Worm (Caenorhabditis elegans) whole organism, L4 larva: Measurements from ENCODE around the gene ccnk-1.

Source experiments
- F44E2.7 ChIP-seq: fragments of 200-800 bp; sonication (Bioruptor generic); IDR thresholded peaks from 2 replicates; pipeline ENCODE4 v2.1.2; 2022; ENCODE audit warnings: missing genetic modification characterization, missing compliant biosample characterization
- R02D3.7 ChIP-seq: fragments of 150-350 bp; sonication (generic microtip); optimal IDR thresholded peaks from 3 replicates; lab custom pipeline; 2014; ENCODE audit warnings: missing biosample characterization, missing genetic modification characterization
- ZK337.2 ChIP-seq: fragments of 200-800 bp; sonication (Bioruptor generic); IDR thresholded peaks from 2 replicates; pipeline ENCODE4 v1.3.6; 2022; ENCODE audit warnings: missing genetic modification reagents, missing genetic modification characterization, missing compliant biosample characterization
- ceh-20 ChIP-seq: fragments of 200-800 bp; sonication (Bioruptor generic); IDR thresholded peaks from 2 replicates; pipeline ENCODE4 v1.3.6; 2022; ENCODE audit warnings: missing genetic modification reagents, missing genetic modification characterization, missing compliant biosample characterization
- ceh-32 ChIP-seq: sonication (generic microtip); optimal IDR thresholded peaks from 2 replicates; lab custom pipeline; 2016; ENCODE audit warnings: mild to moderate bottlenecking, missing genetic modification characterization, missing compliant biosample characterization; ENCODE audit not compliant: poor library complexity
- ces-1 ChIP-seq: fragments of 150-350 bp; sonication (generic microtip); optimal IDR thresholded peaks from 4 replicates; lab custom pipeline; 2014; ENCODE audit warnings: missing biosample characterization, missing genetic modification reagents, missing genetic modification characterization
- ctbp-1 ChIP-seq: fragments of 200-800 bp; sonication (Bioruptor generic); IDR thresholded peaks from 2 replicates; pipeline ENCODE4 v1.3.6; 2022; ENCODE audit warnings: missing genetic modification reagents, missing genetic modification characterization, missing compliant biosample characterization
- daf-16 ChIP-seq, 3 experiments: sonication (generic microtip); optimal IDR thresholded peaks; 2 replicates each; lab custom pipeline; 2016 to 2017; ENCODE audit warnings: missing genetic modification characterization in 3 of 3, missing genetic modification reagents in 3 of 3, mild to moderate bottlenecking in 2 of 3, missing compliant biosample characterization in 2 of 3, missing biosample characterization in 1 of 3, moderate library complexity in 1 of 3
- daf-8 ChIP-seq: fragments of 200-800 bp; sonication (Bioruptor generic); IDR thresholded peaks from 2 replicates; pipeline ENCODE4 v1.3.6; 2022; ENCODE audit warnings: missing genetic modification characterization, missing compliant biosample characterization
- dmd-6 ChIP-seq: fragments of 200-800 bp; sonication (Bioruptor generic); IDR thresholded peaks from 2 replicates; pipeline ENCODE4 v1.3.6; 2022; ENCODE audit warnings: missing genetic modification reagents, missing genetic modification characterization, missing compliant biosample characterization
- dpl-1 ChIP-seq: fragments of 150-350 bp; optimal IDR thresholded peaks from 2 replicates; lab custom pipeline; 2014; ENCODE audit warnings: missing biosample characterization, missing genetic modification reagents, missing genetic modification characterization
- dve-1 ChIP-seq: sonication (generic microtip); optimal IDR thresholded peaks from 2 replicates; lab custom pipeline; 2017; ENCODE audit warnings: antibody characterized with exemption, mild to moderate bottlenecking, missing genetic modification characterization, missing compliant biosample characterization; ENCODE audit not compliant: insufficient read depth
- egl-27 ChIP-seq: sonication (generic microtip); optimal IDR thresholded peaks from 3 replicates; lab custom pipeline; 2017; ENCODE audit warnings: missing biosample characterization, missing genetic modification reagents, missing genetic modification characterization
- hlh-11 ChIP-seq: fragments of 200-800 bp; sonication (Bioruptor generic); optimal IDR thresholded peaks from 2 replicates; lab custom pipeline; 2018; ENCODE audit warnings: mild to moderate bottlenecking, missing genetic modification characterization, missing compliant biosample characterization
- hlh-30 ChIP-seq: sonication (generic microtip); optimal IDR thresholded peaks from 2 replicates; lab custom pipeline; 2017; ENCODE audit warnings: antibody characterized with exemption, mild to moderate bottlenecking, missing genetic modification characterization, missing compliant biosample characterization; ENCODE audit not compliant: insufficient read depth
- hmg-1.1 ChIP-seq: fragments of 200-800 bp; sonication (Bioruptor generic); IDR thresholded peaks from 2 replicates; pipeline ENCODE4 v1.3.6; 2022; ENCODE audit warnings: missing genetic modification reagents, missing genetic modification characterization, missing compliant biosample characterization
- lim-7 ChIP-seq: fragments of 200-800 bp; sonication (Bioruptor generic); IDR thresholded peaks from 2 replicates; pipeline ENCODE4 v1.3.6; 2022; ENCODE audit warnings: missing genetic modification characterization, missing compliant biosample characterization
- lin-13 ChIP-seq: fragments of 150-350 bp; optimal IDR thresholded peaks from 2 replicates; lab custom pipeline; 2014; ENCODE audit warnings: missing biosample characterization, missing genetic modification reagents, missing genetic modification characterization
- lin-29 ChIP-seq: fragments of 200-800 bp; sonication (Bioruptor generic); IDR thresholded peaks from 2 replicates; pipeline ENCODE4 v1.3.6; 2022; ENCODE audit warnings: missing genetic modification reagents, missing genetic modification characterization, missing compliant biosample characterization
- lin-38 ChIP-seq: fragments of 200-800 bp; sonication (Bioruptor generic); IDR thresholded peaks from 2 replicates; pipeline ENCODE4 v1.3.6; 2022; ENCODE audit warnings: missing genetic modification reagents, missing genetic modification characterization, missing compliant biosample characterization
- lsy-2 ChIP-seq, 2 experiments: fragments of 150-350 bp in 1 of 2; sonication (generic microtip) in 1 of 2; optimal IDR thresholded peaks; 2 replicates each; lab custom pipeline; 2014 to 2017; ENCODE audit warnings: missing biosample characterization in 2 of 2, missing genetic modification characterization in 2 of 2
- mdl-1 ChIP-seq, 2 experiments: fragments of 150-350 bp in 1 of 2; sonication (generic microtip) in 1 of 2; optimal IDR thresholded peaks; 2 replicates each; lab custom pipeline; 2014 to 2017; ENCODE audit warnings: missing biosample characterization in 2 of 2, missing genetic modification characterization in 2 of 2
- mep-1 ChIP-seq: fragments of 150-350 bp; sonication (generic microtip); optimal IDR thresholded peaks from 3 replicates; lab custom pipeline; 2014; ENCODE audit warnings: missing biosample characterization, missing genetic modification characterization
- mes-2 ChIP-seq: sonication (generic microtip); optimal IDR thresholded peaks from 2 replicates; lab custom pipeline; 2016; ENCODE audit warnings: missing genotype, mild to moderate bottlenecking, missing genetic modification characterization, missing compliant biosample characterization; ENCODE audit not compliant: poor library complexity, severe bottlenecking
- mxl-3 ChIP-seq: fragments of 200-800 bp; sonication (Bioruptor generic); optimal IDR thresholded peaks from 2 replicates; lab custom pipeline; 2018; ENCODE audit warnings: mild to moderate bottlenecking, missing genetic modification characterization, missing compliant biosample characterization
- nhr-237 ChIP-seq: sonication (generic microtip); optimal IDR thresholded peaks from 2 replicates; lab custom pipeline; 2017; ENCODE audit warnings: missing biosample characterization, missing genetic modification characterization
- nhr-6 ChIP-seq: fragments of 150-350 bp; optimal IDR thresholded peaks from 2 replicates; lab custom pipeline; 2014; ENCODE audit warnings: missing biosample characterization, missing genetic modification characterization
- pha-4 ChIP-seq, 2 experiments: fragments of 150-350 bp in 1 of 2; fragments of 200-800 bp in 1 of 2; sonication (Bioruptor generic) in 1 of 2; IDR thresholded peaks in 1 of 2; optimal IDR thresholded peaks in 1 of 2; 2 replicates each; pipeline versions ENCODE4 v1.3.6 to Lab custom; 2014 to 2022; ENCODE audit warnings: missing genetic modification characterization in 2 of 2, missing genetic modification reagents in 2 of 2, missing biosample characterization in 1 of 2, missing compliant biosample characterization in 1 of 2
- pqm-1 ChIP-seq: sonication (generic microtip); optimal IDR thresholded peaks from 2 replicates; lab custom pipeline; 2017; ENCODE audit warnings: missing biosample characterization, missing genetic modification characterization
- rbr-2 ChIP-seq: sonication (generic microtip); optimal IDR thresholded peaks from 2 replicates; lab custom pipeline; 2016; ENCODE audit warnings: missing genotype, missing genetic modification characterization, missing compliant biosample characterization
- snpc-4 ChIP-seq: fragments of 150-350 bp; optimal IDR thresholded peaks from 2 replicates; lab custom pipeline; 2014; ENCODE audit warnings: missing biosample characterization, missing genetic modification characterization
- spr-1 ChIP-seq: sonication (generic microtip); optimal IDR thresholded peaks from 2 replicates; lab custom pipeline; 2016; ENCODE audit warnings: mild to moderate bottlenecking, missing genetic modification characterization, missing compliant biosample characterization
- unc-39 ChIP-seq: sonication (generic microtip); optimal IDR thresholded peaks from 2 replicates; lab custom pipeline; 2017; ENCODE audit warnings: missing biosample characterization, missing genetic modification characterization
- unc-62 ChIP-seq, 3 experiments: fragments of 150-350 bp in 1 of 3; sonication (generic microtip); optimal IDR thresholded peaks in 2 of 3; peaks in 1 of 3; 1 replicate in 1 of 3; 2 replicates in 2 of 3; lab custom pipeline; 2014 to 2017; ENCODE audit warnings: missing biosample characterization in 3 of 3, missing genetic modification characterization in 3 of 3, missing genetic modification reagents in 3 of 3, missing genotype in 1 of 3
- vab-7 ChIP-seq: fragments of 200-800 bp; sonication (Bioruptor generic); IDR thresholded peaks from 2 replicates; pipeline ENCODE4 v1.3.6; 2022; ENCODE audit warnings: missing genetic modification reagents, missing genetic modification characterization, missing compliant biosample characterization
- ztf-7 ChIP-seq: fragments of 150-350 bp; optimal IDR thresholded peaks from 2 replicates; lab custom pipeline; 2014; ENCODE audit warnings: missing biosample characterization, missing genetic modification characterization

Gene ccnk-1

ce11 chrV:14612168-14612567 lies at the start of gene ccnk-1, which contains the start of gene R11H6.5:
Gene ccnk-1 (plus strand): TSS chrV:14612548.
Gene R11H6.5 (minus strand): TSS chrV:14612222.
- TF ChIP-seq nhr-6 (tag; lab: Kevin White, UChicago) (peak; percentile 84), dpl-1 (GFP tag; lab: Kevin White, UChicago) (peak; percentile 49), hlh-30 (tag; lab: Kevin White, UChicago) (peak; percentile 43), rbr-2 (peak; percentile 18), mep-1 (peak; percentile 42), dve-1 (peak; percentile 30), lin-38 (GFP tag; lab: Robert Waterston, UW) (peak; percentile 9; the same call in 1 of the 2 replicates), snpc-4 (no peak), unc-62 (GFP tag; optimal IDR thresholded peaks at IDR 0.05 in 1 of 2; lab: Kevin White, UChicago) (peak in 1 of 2 experiments; percentile 4), unc-62 (tag; optimal IDR thresholded peaks at IDR 0.05; lab: Kevin White, UChicago) (no peak), ctbp-1 (GFP tag; lab: Robert Waterston, UW) (no peak), mes-2 (tag; lab: Kevin White, UChicago) (peak; percentile 69), lsy-2 (tag; optimal IDR thresholded peaks at IDR 0.05; lab: Kevin White, UChicago) (peak; percentile 90 to 99), lin-13 (GFP tag; lab: Kevin White, UChicago) (no peak), unc-39 (tag; lab: Kevin White, UChicago) (no peak)

- TF ChIP-seq ceh-32 (tag; lab: Kevin White, UChicago) (no peak), egl-27 (tag; lab: Kevin White, UChicago) (no peak), R02D3.7 (tag; lab: Kevin White, UChicago) (no peak), dmd-6 (GFP tag; lab: Robert Waterston, UW) (no peak), vab-7 (GFP tag; lab: Robert Waterston, UW) (no peak), lim-7 (GFP tag; lab: Robert Waterston, UW) (no peak), ces-1 (no peak), hmg-1.1 (GFP tag; lab: Robert Waterston, UW) (no peak), spr-1 (tag; lab: Kevin White, UChicago) (no peak), ZK337.2 (GFP tag; lab: Robert Waterston, UW) (no peak), mdl-1 (tag; optimal IDR thresholded peaks at IDR 0.05; lab: Kevin White, UChicago) (no peak), hlh-11 (tag; lab: Kevin White, UChicago) (no peak), daf-8 (GFP tag; lab: Robert Waterston, UW) (no peak), mxl-3 (no peak), mep-1 (no peak), pqm-1 (tag; lab: Kevin White, UChicago) (no peak), mes-2 (tag; lab: Kevin White, UChicago) (no peak), F44E2.7 (GFP tag; lab: Robert Waterston, UW) (no peak)
These were observed 49.8 kb upstream of the ccnk-1 start, which contains the start of gene C53A5.11 for ce11 chrV:14562589-14562988. Gene C53A5.11 (plus strand): TSS chrV:14562889.

ce11 chrV:14576745-14577373 lies 35.5 kb upstream of the ccnk-1 start:
- TF ChIP-seq nhr-237 (tag; lab: Kevin White, UChicago) (no peak), ceh-20 (GFP tag; lab: Robert Waterston, UW) (peak; percentile 19; the same call in 1 of the 2 replicates), ZK337.2 (GFP tag; lab: Robert Waterston, UW) (no peak), pha-4 (GFP tag; IDR thresholded peaks at IDR 0.05; lab: Robert Waterston, UW) (no peak), pha-4 (tag; optimal IDR thresholded peaks at IDR 0.05; lab: Kevin White, UChicago) (no peak), ztf-7 (no peak), lim-7 (GFP tag; lab: Robert Waterston, UW) (no peak), daf-16 (GFP tag; optimal IDR thresholded peaks at IDR 0.05; lab: Kevin White, UChicago) (peak in 1 of 2 experiments; percentile 39), daf-16 (tag; optimal IDR thresholded peaks at IDR 0.05; lab: Kevin White, UChicago) (no peak), lsy-2 (tag; optimal IDR thresholded peaks at IDR 0.05; lab: Kevin White, UChicago) (no peak), lin-29 (no peak)
- TF ChIP-seq, all 104 proteins: peak for 2
